Fruit fly (Drosophila melanogaster): Measurements from ENCODE around the gene Pbp95.

The Pbp95 gene

DNA sequence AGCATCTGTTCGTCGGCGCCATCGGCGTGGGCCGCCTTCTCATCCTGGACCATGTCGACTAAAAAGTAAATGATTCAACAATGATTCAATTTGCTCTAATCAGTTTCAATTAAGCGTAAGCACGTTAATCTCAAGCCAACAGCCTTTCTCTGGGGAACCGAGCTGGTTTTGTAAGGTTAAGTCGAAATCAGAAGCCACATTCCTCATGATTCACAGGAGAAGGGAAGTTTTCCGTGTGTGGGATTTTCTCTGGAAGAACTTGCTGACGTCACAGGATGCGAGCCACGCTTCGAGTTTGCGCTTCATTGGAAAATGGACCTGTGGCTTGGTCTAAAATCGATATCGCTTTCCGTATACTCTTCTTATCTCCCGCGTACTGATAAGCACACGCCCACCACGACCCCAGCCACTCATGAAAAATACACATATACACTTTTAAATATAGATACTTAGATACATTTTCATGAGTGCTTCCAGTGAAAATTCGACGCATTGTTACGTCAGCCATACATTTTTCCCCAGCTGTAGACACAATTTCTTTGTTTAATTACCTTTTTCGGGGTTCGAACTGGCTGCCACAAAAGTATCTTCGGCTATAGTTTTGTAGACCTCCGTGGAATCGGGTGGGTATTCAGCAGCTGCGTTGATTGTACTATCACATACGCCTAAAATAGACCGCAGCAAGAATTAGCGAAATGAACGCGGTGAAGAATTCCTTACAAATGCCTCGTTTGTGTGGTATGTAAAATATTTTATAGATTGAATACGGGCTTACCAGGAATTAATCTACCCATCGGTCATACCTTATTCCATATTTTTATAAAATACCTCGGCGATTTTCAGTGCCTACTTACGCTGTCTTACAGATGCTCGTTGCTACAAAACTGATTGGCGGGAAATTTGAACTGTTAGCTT, 36.3 kb upstream of the Pbp95 start (continued):
- TF ChIP-seq Eip93F (GFP tag; optimal IDR thresholded peaks at IDR 0.05) (no peak), salr (GFP tag; optimal IDR thresholded peaks at IDR 0.05) (no peak), dsx (GFP tag; optimal IDR thresholded peaks at IDR 0.05; ENCODE audit: poor library complexity, severe bottlenecking) (peak; percentile 71), lz (GFP tag; optimal IDR thresholded peaks at IDR 0.05) (no peak), CG3032 (tag; optimal IDR thresholded peaks at IDR 0.05) (peak; percentile 27), CG3919 (GFP tag; optimal IDR thresholded peaks at IDR 0.05) (no peak), CG32006 (GFP tag; optimal IDR thresholded peaks at IDR 0.05) (no peak), CG4318 (GFP tag; optimal IDR thresholded peaks at IDR 0.05) (no peak), CG31627 (GFP tag; optimal IDR thresholded peaks at IDR 0.05) (no peak), topi (GFP tag; optimal IDR thresholded peaks at IDR 0.05) (no peak), CG1621 (tag; optimal IDR thresholded peaks at IDR 0.05) (peak; percentile 25), Eip75B (GFP tag; optimal IDR thresholded peaks at IDR 0.05) (no peak), CG9139 (GFP tag; optimal IDR thresholded peaks at IDR 0.05) (no peak), Sox102F (GFP tag; optimal IDR thresholded peaks at IDR 0.05) (peak; percentile 4), CG11902 (GFP tag; optimal IDR thresholded peaks at IDR 0.05) (no peak), Hr39 (GFP tag; optimal IDR thresholded peaks at IDR 0.05) (no peak), esn (GFP tag; optimal IDR thresholded peaks at IDR 0.05) (peak; percentile 24), CG11294 (GFP tag; IDR thresholded peaks at IDR 0.05) (no peak), Blimp-1 (GFP tag; optimal IDR thresholded peaks at IDR 0.05) (no peak), CG11762 (GFP tag; optimal IDR thresholded peaks at IDR 0.05; ENCODE audit: insufficient read depth) (no peak), CG10631 (GFP tag; optimal IDR thresholded peaks at IDR 0.05) (no peak), Ets96B (tag; optimal IDR thresholded peaks at IDR 0.05) (no peak), Hr4 (GFP tag; optimal IDR thresholded peaks at IDR 0.05) (no peak), Sox15 (GFP tag; optimal IDR thresholded peaks at IDR 0.05) (no peak), Gug (GFP tag; IDR thresholded peaks at IDR 0.05) (no peak), Met (GFP tag; optimal IDR thresholded peaks at IDR 0.05) (no peak)

DNA sequence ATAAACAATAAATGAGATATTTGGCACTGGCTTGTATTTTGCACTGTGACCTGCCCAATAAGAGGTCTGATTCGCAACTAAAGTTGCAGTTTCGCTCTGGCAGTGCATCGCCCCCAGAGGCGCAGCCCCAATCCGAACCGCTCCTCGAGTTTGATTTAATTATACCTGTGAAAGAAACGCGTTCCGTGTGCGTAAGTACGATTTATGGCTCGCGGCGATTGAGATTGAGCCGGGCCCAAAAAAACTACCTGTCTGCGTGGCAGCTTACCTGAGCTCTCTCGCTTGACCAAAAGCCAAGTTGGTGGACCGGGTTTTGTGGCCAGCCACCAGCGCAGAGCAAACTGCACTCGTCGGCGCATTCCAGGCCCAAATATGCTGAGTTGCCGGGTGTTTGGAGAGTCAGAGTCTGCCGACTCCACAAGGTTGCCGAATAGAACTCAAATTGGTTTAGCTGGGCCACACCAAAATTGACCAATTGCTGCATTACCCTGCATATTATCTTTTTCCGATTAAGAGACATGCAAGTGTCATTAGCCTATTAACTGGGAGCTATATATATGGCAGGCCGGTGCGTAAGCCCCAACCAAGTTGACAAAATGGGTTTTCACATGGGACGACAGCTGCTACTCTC, 35.1 kb upstream of the Pbp95 start, which contains the start of the genes CD98hc and Os-C:
Gene CD98hc, minus strand, starts transcription at position 50 of the 631 bp plus-strand sequence.
Gene Os-C, plus strand, starts transcription at position 581 of the 631 bp plus-strand sequence.
- TF ChIP-seq topi (GFP tag; optimal IDR thresholded peaks at IDR 0.05) (no peak), CG6163 (GFP tag; IDR thresholded peaks at IDR 0.05) (0 out of 3 replicates have a peak, but pooled peaks have one; percentile 16), CG11294 (GFP tag; IDR thresholded peaks at IDR 0.05) (peak; percentile 6; the same call in 1 of the 2 replicates), CG15336 (GFP tag; IDR thresholded peaks at IDR 0.05) (peak; percentile 23; the same call in 1 of the 2 replicates), CG8119 (GFP tag; IDR thresholded peaks at IDR 0.05) (0 out of 3 replicates have a peak, but pooled peaks have one; percentile 20), Met (GFP tag; optimal IDR thresholded peaks at IDR 0.05) (no peak), CG6854 (GFP tag; optimal IDR thresholded peaks at IDR 0.05) (peak; percentile 82), fd59A (GFP tag; optimal IDR thresholded peaks at IDR 0.05) (no peak), dsx (GFP tag; optimal IDR thresholded peaks at IDR 0.05; ENCODE audit: poor library complexity, severe bottlenecking) (peak; percentile 25)

dm6 chr3R:7980222-7980621, 33.4 kb upstream of the Pbp95 start, which contains the start of gene Sfp84E:
Sfp84E (minus strand) TSS chr3R:7980322.
- TF ChIP-seq salr (GFP tag; optimal IDR thresholded peaks at IDR 0.05) (no peak), cyc (GFP tag; optimal IDR thresholded peaks at IDR 0.05) (no peak), Smox (GFP tag; optimal IDR thresholded peaks at IDR 0.05) (no peak), CG4318 (GFP tag; optimal IDR thresholded peaks at IDR 0.05) (no peak), Met (GFP tag; optimal IDR thresholded peaks at IDR 0.05) (no peak), Hr39 (GFP tag; optimal IDR thresholded peaks at IDR 0.05) (no peak)
